Worm (Caenorhabditis elegans): ENCODE results near the gene EEED8.15.

Gene EEED8.15

ce11 chrII:5389831-5390323, 29.2 kb upstream of the EEED8.15 start, which contains the start of gene ndx-6 (continued):
- TF ChIP-seq C38D4.7 (GFP tag; optimal IDR thresholded peaks at IDR 0.05) (peak; percentile 16), ref-2 (tag; optimal IDR thresholded peaks at IDR 0.05) (peak; percentile 55), tbx-2 (tag; optimal IDR thresholded peaks at IDR 0.05) (peak; percentile 71), ceh-31 (tag; optimal IDR thresholded peaks at IDR 0.05) (peak; percentile 78), ceh-24 (tag; optimal IDR thresholded peaks at IDR 0.05) (no peak), rnt-1 (tag; optimal IDR thresholded peaks at IDR 0.05) (peak; percentile 43), unc-42 (tag; optimal IDR thresholded peaks at IDR 0.05) (peak; percentile 44), ceh-30 (tag; optimal IDR thresholded peaks at IDR 0.05) (no peak), ceh-48 (tag; optimal IDR thresholded peaks at IDR 0.05) (peak; percentile 46), C08G9.2 (tag; optimal IDR thresholded peaks at IDR 0.05) (peak; percentile 14), T23F11.4 (GFP tag; optimal IDR thresholded peaks at IDR 0.05) (no peak), nhr-232 (tag; optimal IDR thresholded peaks at IDR 0.05) (no peak)

ce11 chrII:5391447-5391846, 27.6 kb upstream of the EEED8.15 start:
- no peak for TF ChIP-seq nfya-1 (tag; optimal IDR thresholded peaks at IDR 0.05)
- TF ChIP-seq ref-2 (tag; optimal IDR thresholded peaks at IDR 0.05), result no peak
- peak; percentile 2 for TF ChIP-seq elt-2 (tag; optimal IDR thresholded peaks at IDR 0.05)
- no peak for TF ChIP-seq pax-1 (tag; optimal IDR thresholded peaks at IDR 0.05)

ce11 chrII:5393090-5393489, 25.9 kb upstream of the EEED8.15 start, which contains the start of gene brap-2:
Gene brap-2 (minus strand): TSS chrII:5393190.
- TF ChIP-seq ceh-19 (GFP tag; optimal IDR thresholded peaks at IDR 0.05) (no peak), dve-1 (tag; optimal IDR thresholded peaks at IDR 0.05) (no peak), ceh-2 (tag; optimal IDR thresholded peaks at IDR 0.05) (no peak), Y22D7AL.16 (tag; optimal IDR thresholded peaks at IDR 0.05) (no peak), pros-1 (tag; optimal IDR thresholded peaks at IDR 0.05) (no peak), eyg-1 (tag; optimal IDR thresholded peaks at IDR 0.05) (no peak), pag-3 (tag; optimal IDR thresholded peaks at IDR 0.05; ENCODE audit: borderline replicate concordance) (no peak)

DNA sequence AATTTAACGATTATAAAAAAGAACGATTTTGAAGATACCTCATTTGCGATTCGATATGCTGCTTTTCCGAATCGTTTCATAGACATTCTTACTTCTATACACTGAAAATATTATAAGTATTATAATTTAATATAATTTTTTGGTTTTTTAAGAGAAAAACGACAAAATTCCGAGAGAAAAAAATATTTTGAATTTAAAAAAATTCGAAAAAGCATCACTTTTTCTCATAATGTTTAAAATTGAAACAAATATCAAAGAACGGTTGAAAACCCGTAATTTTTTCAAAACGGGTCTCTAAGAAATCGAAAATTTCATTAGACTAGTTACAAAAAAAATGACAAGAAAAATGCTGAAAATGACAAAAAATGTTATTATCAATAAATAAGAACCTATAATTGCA, 23.4 kb upstream of the EEED8.15 start, which contains the start of gene pink-1:
TSS of gene pink-1 (minus strand) at position 101 of the 400 bp plus-strand sequence.
- no peak for TF ChIP-seq pha-4 (tag; optimal IDR thresholded peaks at IDR 0.05)
- TF ChIP-seq pat-9 (tag; optimal IDR thresholded peaks at IDR 0.05), result no peak
- no peak for TF ChIP-seq tbx-2 (tag; optimal IDR thresholded peaks at IDR 0.05)
- TF ChIP-seq fax-1 (tag; optimal IDR thresholded peaks at IDR 0.05), result no peak
- no peak for TF ChIP-seq hlh-15 (tag; optimal IDR thresholded peaks at IDR 0.05)
- no peak for TF ChIP-seq ceh-2 (tag; optimal IDR thresholded peaks at IDR 0.05)
- TF ChIP-seq odd-2 (tag; optimal IDR thresholded peaks at IDR 0.05), result no peak
- TF ChIP-seq ref-2 (tag; optimal IDR thresholded peaks at IDR 0.05), result no peak
- TF ChIP-seq che-1 (tag; optimal IDR thresholded peaks at IDR 0.05), result no peak
- no peak for TF ChIP-seq ceh-45 (GFP tag; IDR thresholded peaks at IDR 0.05)
- TF ChIP-seq ceh-9 (tag; optimal IDR thresholded peaks at IDR 0.05), result no peak
- TF ChIP-seq ceh-24 (tag; optimal IDR thresholded peaks at IDR 0.05), result no peak
- no peak for TF ChIP-seq mec-3 (tag; optimal IDR thresholded peaks at IDR 0.05; ENCODE audit: borderline replicate concordance)
- no peak for TF ChIP-seq unc-42 (tag; optimal IDR thresholded peaks at IDR 0.05)
- no peak for TF ChIP-seq elt-2 (tag; optimal IDR thresholded peaks at IDR 0.05)
- TF ChIP-seq pag-3 (tag; optimal IDR thresholded peaks at IDR 0.05; ENCODE audit: borderline replicate concordance), result no peak
- TF ChIP-seq npax-4 (tag; optimal IDR thresholded peaks at IDR 0.05), result no peak
- TF ChIP-seq pros-1 (tag; optimal IDR thresholded peaks at IDR 0.05), result no peak

DNA sequence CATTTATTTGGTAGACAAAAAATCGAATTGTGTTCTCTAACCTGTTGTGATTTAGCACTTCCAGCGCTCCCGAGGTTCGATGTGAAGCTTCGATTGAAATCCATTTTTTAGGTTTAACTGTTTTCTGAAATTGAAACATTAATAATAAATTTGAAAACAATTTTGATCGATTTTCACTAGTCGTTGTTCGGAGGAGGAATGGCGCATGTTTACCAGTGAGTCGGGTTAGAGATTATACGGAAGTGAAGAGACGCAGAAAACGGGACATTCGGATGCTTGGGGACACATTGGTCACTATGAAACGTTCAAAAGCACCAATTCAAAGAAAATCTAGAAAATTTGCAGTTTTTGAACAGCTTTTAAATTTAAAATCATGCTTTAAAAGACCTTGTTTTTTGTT, 20.2 kb upstream of the EEED8.15 start, which contains the start of gene fbxl-3:
TSS of gene fbxl-3 (minus strand) at position 124 of the 400 bp plus-strand sequence.
- TF ChIP-seq ceh-48 (tag; optimal IDR thresholded peaks at IDR 0.05) (no peak), lin-11 (tag; optimal IDR thresholded peaks at IDR 0.05) (no peak), tbx-2 (tag; optimal IDR thresholded peaks at IDR 0.05) (no peak), npax-4 (tag; optimal IDR thresholded peaks at IDR 0.05) (no peak), K02D7.2 (tag; optimal IDR thresholded peaks at IDR 0.05) (no peak), nfya-1 (tag; optimal IDR thresholded peaks at IDR 0.05) (no peak), elt-4 (tag; optimal IDR thresholded peaks at IDR 0.05) (no peak), pqm-1 (tag; optimal IDR thresholded peaks at IDR 0.05) (no peak), lim-6 (tag; optimal IDR thresholded peaks at IDR 0.05) (no peak), elt-2 (tag; optimal IDR thresholded peaks at IDR 0.05) (no peak), che-1 (tag; optimal IDR thresholded peaks at IDR 0.05) (no peak)
